Worm (Caenorhabditis elegans) whole organism, young adult: ENCODE results near the gene fbxa-35.

ENCODE experiments used
- F10E7.11 ChIP-seq: sonication (generic microtip); optimal IDR thresholded peaks from 2 replicates; lab custom pipeline; 2017; ENCODE audit warnings: mild to moderate bottlenecking, missing genetic modification characterization, moderate library complexity, missing compliant biosample characterization
- F22D6.2 ChIP-seq: sonication (generic microtip); optimal IDR thresholded peaks from 2 replicates; lab custom pipeline; 2016; ENCODE audit warnings: mild to moderate bottlenecking, missing genetic modification characterization, missing compliant biosample characterization
- F39B2.1 ChIP-seq: fragments of 200-800 bp; sonication (Bioruptor generic); IDR thresholded peaks from 2 replicates; pipeline ENCODE4 v1.3.6; 2022; ENCODE audit warnings: missing genetic modification reagents, missing genetic modification characterization, missing compliant biosample characterization
- F57C9.4 ChIP-seq: sonication (generic microtip); optimal IDR thresholded peaks from 2 replicates; lab custom pipeline; 2017; ENCODE audit warnings: mild to moderate bottlenecking, missing genetic modification characterization, missing compliant biosample characterization
- K11D2.4 ChIP-seq: fragments of 200-800 bp; sonication (Bioruptor generic); IDR thresholded peaks from 2 replicates; pipeline ENCODE4 v1.3.6; 2022; ENCODE audit warnings: missing genetic modification reagents, missing genetic modification characterization, missing compliant biosample characterization
- T26A5.8 ChIP-seq: sonication (generic microtip); optimal IDR thresholded peaks from 2 replicates; lab custom pipeline; 2016; ENCODE audit warnings: missing genetic modification characterization, missing compliant biosample characterization
- Y95B8A.8 ChIP-seq: fragments of 200-800 bp; sonication (Bioruptor generic); IDR thresholded peaks from 2 replicates; pipeline ENCODE4 v1.3.6; 2022; ENCODE audit warnings: missing genetic modification reagents, missing genetic modification characterization, missing compliant biosample characterization
- akir-1 ChIP-seq: fragments of 200-800 bp; sonication (Bioruptor generic); optimal IDR thresholded peaks from 2 replicates; lab custom pipeline; 2018; ENCODE audit warnings: mild to moderate bottlenecking, missing genetic modification characterization, moderate library complexity, missing compliant biosample characterization
- attf-5 ChIP-seq: fragments of 200-800 bp; sonication (Bioruptor generic); optimal IDR thresholded peaks from 2 replicates; lab custom pipeline; 2018; ENCODE audit warnings: mild to moderate bottlenecking, missing genetic modification characterization, missing compliant biosample characterization
- bed-2 ChIP-seq: fragments of 200-800 bp; sonication (Bioruptor generic); IDR thresholded peaks from 2 replicates; pipeline ENCODE4 v1.3.6; 2022; ENCODE audit warnings: missing genetic modification reagents, missing genetic modification characterization, missing compliant biosample characterization
- cebp-1 ChIP-seq, 2 experiments: fragments of 200-800 bp in 1 of 2; sonication (Bioruptor generic) in 1 of 2; sonication (generic microtip) in 1 of 2; IDR thresholded peaks in 1 of 2; optimal IDR thresholded peaks in 1 of 2; 2 replicates each; pipeline versions ENCODE4 v1.3.6 to Lab custom; 2017 to 2022; ENCODE audit warnings: missing compliant biosample characterization in 2 of 2, missing genetic modification characterization in 2 of 2, mild to moderate bottlenecking in 1 of 2, missing genetic modification reagents in 1 of 2, moderate library complexity in 1 of 2
- chd-7 ChIP-seq: sonication (generic microtip); optimal IDR thresholded peaks from 2 replicates; lab custom pipeline; 2016; ENCODE audit warnings: mild to moderate bottlenecking, missing genetic modification characterization, moderate library complexity, missing compliant biosample characterization
- dpl-1 ChIP-seq: fragments of 150-350 bp; optimal IDR thresholded peaks from 2 replicates; lab custom pipeline; 2014; ENCODE audit warnings: missing biosample characterization, missing genetic modification reagents, missing genetic modification characterization
- efl-1 ChIP-seq: fragments of 150-350 bp; optimal IDR thresholded peaks from 2 replicates; lab custom pipeline; 2014; ENCODE audit warnings: missing biosample characterization, missing genetic modification reagents, missing genetic modification characterization
- ets-4 ChIP-seq: fragments of 200-800 bp; sonication (Bioruptor generic); optimal IDR thresholded peaks from 2 replicates; lab custom pipeline; 2018; ENCODE audit warnings: mild to moderate bottlenecking, missing genetic modification characterization, missing compliant biosample characterization
- hmg-1.2 ChIP-seq: fragments of 200-800 bp; sonication (Bioruptor generic); IDR thresholded peaks from 2 replicates; pipeline ENCODE4 v1.3.6; 2022; ENCODE audit warnings: missing genetic modification reagents, missing genetic modification characterization, missing compliant biosample characterization
- lag-1 ChIP-seq: fragments of 200-800 bp; sonication (Bioruptor generic); IDR thresholded peaks from 2 replicates; pipeline ENCODE4 v1.3.6; 2022; ENCODE audit warnings: missing genetic modification reagents, missing genetic modification characterization, missing compliant biosample characterization
- let-607 ChIP-seq, 2 experiments: fragments of 200-800 bp in 1 of 2; sonication (Bioruptor generic) in 1 of 2; sonication (generic microtip) in 1 of 2; optimal IDR thresholded peaks; 2 replicates each; lab custom pipeline; 2016 to 2018; ENCODE audit warnings: mild to moderate bottlenecking in 2 of 2, missing compliant biosample characterization in 2 of 2, missing genetic modification characterization in 2 of 2, moderate library complexity in 2 of 2, missing genotype in 1 of 2
- lin-26 ChIP-seq: fragments of 200-800 bp; sonication (Bioruptor generic); IDR thresholded peaks from 2 replicates; pipeline ENCODE4 v1.3.6; 2022; ENCODE audit warnings: missing genetic modification reagents, missing genetic modification characterization, missing compliant biosample characterization
- lin-35 ChIP-seq, 3 experiments: fragments of 150-350 bp in 2 of 3; sonication (generic microtip) in 1 of 3; optimal IDR thresholded peaks; 2 replicates each; lab custom pipeline; 2014 to 2018; ENCODE audit warnings: missing biosample characterization in 3 of 3, missing genetic modification characterization in 3 of 3, missing genetic modification reagents in 3 of 3
- madf-10 ChIP-seq: sonication (generic microtip); optimal IDR thresholded peaks from 2 replicates; lab custom pipeline; 2016; ENCODE audit warnings: mild to moderate bottlenecking, missing genetic modification characterization, missing compliant biosample characterization
- madf-3 ChIP-seq: fragments of 200-800 bp; sonication (Bioruptor generic); IDR thresholded peaks from 2 replicates; pipeline ENCODE4 v1.3.6; 2022; ENCODE audit warnings: missing genetic modification reagents, missing genetic modification characterization, missing compliant biosample characterization
- mes-4 ChIP-seq: sonication (generic microtip); optimal IDR thresholded peaks from 2 replicates; lab custom pipeline; 2016; ENCODE audit warnings: missing genotype, missing genetic modification characterization, missing compliant biosample characterization
- nfya-1 ChIP-seq: sonication (generic microtip); optimal IDR thresholded peaks from 2 replicates; lab custom pipeline; 2017; ENCODE audit warnings: antibody characterized with exemption, missing compliant biosample characterization, missing genetic modification characterization, borderline replicate concordance; ENCODE audit not compliant: insufficient read depth
- nfya-2 ChIP-seq: fragments of 200-800 bp; sonication (Bioruptor generic); IDR thresholded peaks from 2 replicates; pipeline ENCODE4 v1.3.6; 2022; ENCODE audit warnings: missing genetic modification reagents, missing genetic modification characterization, missing compliant biosample characterization
- nfyb-1 ChIP-seq: fragments of 200-800 bp; sonication (Bioruptor generic); IDR thresholded peaks from 2 replicates; pipeline ENCODE4 v1.3.6; 2022; ENCODE audit warnings: missing genetic modification reagents, missing genetic modification characterization, missing compliant biosample characterization
- nhr-120 ChIP-seq: fragments of 200-800 bp; sonication (Bioruptor generic); IDR thresholded peaks from 2 replicates; pipeline ENCODE4 v1.3.6; 2022; ENCODE audit warnings: missing genetic modification characterization, missing compliant biosample characterization
- rcor-1 ChIP-seq: fragments of 200-800 bp; sonication (Bioruptor generic); IDR thresholded peaks from 2 replicates; pipeline ENCODE4 v1.3.6; 2022; ENCODE audit warnings: missing genetic modification reagents, missing genetic modification characterization, missing compliant biosample characterization
- sea-2 ChIP-seq: fragments of 200-800 bp; sonication (Bioruptor generic); IDR thresholded peaks from 2 replicates; pipeline ENCODE4 v1.3.6; 2022; ENCODE audit warnings: missing genetic modification characterization, missing compliant biosample characterization
- tbx-9 ChIP-seq: sonication (generic microtip); optimal IDR thresholded peaks from 2 replicates; lab custom pipeline; 2016; ENCODE audit warnings: borderline replicate concordance, missing genetic modification characterization, inconsistent platforms, missing compliant biosample characterization
- tlf-1 ChIP-seq: fragments of 200-800 bp; sonication (Bioruptor generic); optimal IDR thresholded peaks from 2 replicates; lab custom pipeline; 2018; ENCODE audit warnings: mild to moderate bottlenecking, missing genetic modification characterization, missing compliant biosample characterization
- xnd-1 ChIP-seq: sonication (generic microtip); optimal IDR thresholded peaks from 2 replicates; lab custom pipeline; 2016; ENCODE audit warnings: missing genotype, missing genetic modification reagents, missing genetic modification characterization, missing compliant biosample characterization
- zfh-2 ChIP-seq: fragments of 200-800 bp; sonication (Bioruptor generic); conservative IDR thresholded peaks from 2 replicates; pipeline ENCODE4 v1.3.6; 2022; ENCODE audit warnings: missing genetic modification reagents, missing genetic modification characterization, missing compliant biosample characterization
- ztf-18 ChIP-seq: sonication (generic microtip); optimal IDR thresholded peaks from 2 replicates; lab custom pipeline; 2016; ENCODE audit warnings: missing genotype, mild to moderate bottlenecking, missing genetic modification characterization, missing compliant biosample characterization
- ztf-26 ChIP-seq: sonication (generic microtip); optimal IDR thresholded peaks from 2 replicates; lab custom pipeline; 2017; ENCODE audit warnings: missing genetic modification characterization, missing compliant biosample characterization
- ztf-28 ChIP-seq: fragments of 200-800 bp; sonication (Bioruptor generic); IDR thresholded peaks from 2 replicates; pipeline ENCODE4 v1.3.6; 2022; ENCODE audit warnings: missing genetic modification reagents, missing genetic modification characterization, missing compliant biosample characterization

The fbxa-35 gene

ce11 chrIII:1284584-1285046 is 10.9 kb upstream of the fbxa-35 start, which contains the start of gene fbxa-37:
fbxa-37 (plus strand) TSS chrIII:1284996.
- TF ChIP-seq attf-5 (GFP tag; lab: Kevin White, UChicago) (peak; percentile 49), hmg-1.2 (GFP tag; lab: Robert Waterston, UW) (peak; percentile 40; the same call in 1 of the 2 replicates), madf-3 (no peak), cebp-1 (GFP tag; IDR thresholded peaks at IDR 0.05; lab: Robert Waterston, UW) (peak; percentile 94), cebp-1 (tag; optimal IDR thresholded peaks at IDR 0.05; lab: Kevin White, UChicago) (peak; percentile 96)

DNA sequence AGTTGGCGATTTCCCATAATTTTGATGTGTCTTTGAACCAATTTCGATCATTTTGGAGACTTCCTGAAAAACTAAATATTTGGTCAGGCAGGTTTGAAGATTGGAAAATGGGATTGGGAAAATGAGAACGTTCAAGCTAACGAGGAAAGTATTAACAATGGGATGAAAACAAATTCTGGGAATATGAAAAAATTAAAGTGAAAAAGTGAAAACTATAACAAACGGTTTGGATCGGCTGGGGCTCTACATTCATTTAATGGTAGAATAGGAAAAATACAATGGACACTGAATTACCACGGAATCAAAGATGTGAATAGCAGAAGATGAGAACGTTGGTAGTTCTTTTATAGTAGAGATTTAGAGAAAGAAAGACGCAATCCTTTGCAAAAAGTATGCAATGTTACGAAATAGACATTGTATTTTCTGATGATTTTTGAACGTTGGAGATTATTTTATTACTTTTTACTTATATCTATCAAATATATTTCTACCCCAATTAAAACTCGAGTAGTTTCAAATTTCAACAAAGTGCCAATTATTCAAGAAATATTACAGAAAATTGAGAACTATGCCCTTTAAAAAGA is 6.9 kb upstream of the fbxa-35 start, which contains the start of gene fbxa-50:
TSS of gene fbxa-50 (minus strand) at position 51 of the 584 bp plus-strand sequence.
- TF ChIP-seq cebp-1 (GFP tag; IDR thresholded peaks at IDR 0.05; lab: Robert Waterston, UW) (0 out of 2 replicates have a peak, but pooled peaks have one; percentile 18), cebp-1 (tag; optimal IDR thresholded peaks at IDR 0.05; lab: Kevin White, UChicago) (peak; percentile 80), K11D2.4 (GFP tag; lab: Robert Waterston, UW) (no peak)

DNA sequence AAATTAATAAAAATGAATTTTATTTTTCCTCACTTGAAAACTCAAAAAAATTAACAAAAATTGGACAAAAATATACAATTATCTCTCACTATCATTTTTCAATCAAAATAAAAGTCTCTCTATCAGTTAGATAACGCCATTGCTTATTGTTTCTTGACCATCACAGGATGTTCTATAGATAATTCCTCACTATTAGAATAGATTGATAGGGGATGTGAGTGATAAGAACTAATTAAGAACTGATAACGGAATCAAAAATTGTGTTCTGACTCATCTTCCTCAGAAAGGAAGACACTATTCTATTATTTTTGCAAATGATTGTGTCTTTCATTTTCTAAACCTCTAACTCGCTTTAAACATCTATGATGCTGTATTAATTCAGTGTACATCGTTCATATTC is 6.3 kb upstream of the fbxa-35 start:
- no peak for TF ChIP-seq madf-10
- TF ChIP-seq tlf-1 (GFP tag; lab: Kevin White, UChicago): no peak
- no peak for TF ChIP-seq madf-3
- TF ChIP-seq attf-5 (GFP tag; lab: Kevin White, UChicago): no peak
- no peak for TF ChIP-seq F39B2.1
- no peak for TF ChIP-seq T26A5.8
- TF ChIP-seq ztf-28 (GFP tag; lab: Robert Waterston, UW): no peak
- no peak for TF ChIP-seq xnd-1 (tag; lab: Kevin White, UChicago)
- TF ChIP-seq nhr-120: no peak

DNA sequence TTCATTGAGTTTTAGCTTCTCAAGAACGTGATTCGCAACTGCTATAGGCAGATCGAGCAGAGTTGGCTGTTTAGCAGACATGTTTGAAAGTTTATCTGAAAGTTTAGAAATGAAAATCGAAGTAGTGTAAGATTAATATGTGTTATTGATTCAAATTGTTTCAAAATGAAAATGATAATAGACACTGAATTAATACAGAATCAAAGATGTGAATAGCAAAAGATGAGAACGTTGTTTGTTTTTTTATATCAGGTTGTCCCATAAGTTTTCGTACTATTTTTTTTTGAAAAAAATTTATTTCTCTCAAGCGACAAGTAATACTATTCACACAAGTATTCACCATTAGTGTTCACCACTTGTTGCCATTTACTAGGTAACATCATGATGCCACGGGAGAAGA is 2.3 kb upstream of the fbxa-35 start, which contains the start of gene fbxa-36:
TSS of gene fbxa-36 (minus strand) at position 101 of the 400 bp plus-strand sequence.
- TF ChIP-seq mes-4 (tag; lab: Kevin White, UChicago) (no peak), bed-2 (no peak), xnd-1 (tag; lab: Kevin White, UChicago) (no peak), nfyb-1 (GFP tag; lab: Robert Waterston, UW) (no peak), nfya-2 (GFP tag; lab: Robert Waterston, UW) (no peak), ztf-18 (no peak)

ce11 chrIII:1297604-1298003 is 2.1 kb downstream of the fbxa-35 start, which contains the start of gene fbxa-28:
fbxa-28 (plus strand) TSS chrIII:1297904.
- TF ChIP-seq ztf-26 (tag; lab: Kevin White, UChicago) (no peak), lin-26 (GFP tag; lab: Robert Waterston, UW) (no peak), F22D6.2 (tag; lab: Kevin White, UChicago) (no peak), F10E7.11 (no peak), rcor-1 (GFP tag; lab: Robert Waterston, UW) (no peak), lin-35 (GFP tag; optimal IDR thresholded peaks at IDR 0.05; lab: Kevin White, UChicago) (no peak), let-607 (tag; optimal IDR thresholded peaks at IDR 0.05; lab: Kevin White, UChicago) (no peak), tbx-9 (no peak), F57C9.4 (tag; lab: Kevin White, UChicago) (no peak), nfya-1 (no peak), Y95B8A.8 (GFP tag; lab: Robert Waterston, UW) (no peak), zfh-2 (GFP tag; lab: Robert Waterston, UW) (no peak), sea-2 (GFP tag; lab: Robert Waterston, UW) (no peak), efl-1 (GFP tag; lab: Kevin White, UChicago) (no peak), dpl-1 (no peak), akir-1 (GFP tag; lab: Kevin White, UChicago) (no peak), ets-4 (GFP tag; lab: Kevin White, UChicago) (no peak), lag-1 (GFP tag; lab: Robert Waterston, UW) (no peak), chd-7 (tag; lab: Kevin White, UChicago) (no peak)
